Worm (Caenorhabditis elegans) whole organism, L1 larva: ENCODE results near the gene tbx-37.

Source experiments
- C16A3.4 ChIP-seq: fragments of 150-350 bp; optimal IDR thresholded peaks from 2 replicates; lab custom pipeline; 2014; ENCODE audit warnings: missing biosample characterization, missing genetic modification characterization
- C34B4.2 ChIP-seq: sonication (generic microtip); optimal IDR thresholded peaks from 2 replicates; lab custom pipeline; 2017; ENCODE audit warnings: mild to moderate bottlenecking, missing genetic modification characterization, missing compliant biosample characterization
- F16B12.6 ChIP-seq: fragments of 150-350 bp; optimal IDR thresholded peaks from 2 replicates; lab custom pipeline; 2014; ENCODE audit warnings: missing biosample characterization, missing genetic modification characterization
- Y116A8C.19 ChIP-seq: sonication (generic microtip); optimal IDR thresholded peaks from 2 replicates; lab custom pipeline; 2016; ENCODE audit warnings: missing compliant biosample characterization, missing genetic modification characterization, borderline replicate concordance
- aha-1 ChIP-seq: fragments of 150-350 bp; optimal IDR thresholded peaks from 2 replicates; lab custom pipeline; 2014; ENCODE audit warnings: missing biosample characterization, missing genetic modification characterization
- ama-1 ChIP-seq: fragments of 150-350 bp; optimal IDR thresholded peaks from 2 replicates; lab custom pipeline; 2014
- blmp-1 ChIP-seq: fragments of 150-350 bp; optimal IDR thresholded peaks from 2 replicates; lab custom pipeline; 2014; ENCODE audit warnings: missing biosample characterization, missing genetic modification characterization
- ceh-82 ChIP-seq, 3 experiments: fragments of 150-350 bp in 1 of 3; sonication (generic microtip) in 2 of 3; optimal IDR thresholded peaks; 2 replicates each; lab custom pipeline; 2014 to 2017; ENCODE audit warnings: missing biosample characterization in 3 of 3, missing genetic modification characterization in 3 of 3
- ces-1 ChIP-seq: fragments of 150-350 bp; optimal IDR thresholded peaks from 2 replicates; lab custom pipeline; 2014; ENCODE audit warnings: missing biosample characterization, missing genetic modification reagents, missing genetic modification characterization
- dpl-1 ChIP-seq, 3 experiments: fragments of 150-350 bp in 2 of 3; sonication (generic microtip) in 1 of 3; optimal IDR thresholded peaks; 2 replicates each; lab custom pipeline; 2014 to 2017; ENCODE audit warnings: missing biosample characterization in 3 of 3, missing genetic modification characterization in 3 of 3, missing genetic modification reagents in 3 of 3
- dsc-1 ChIP-seq: sonication (generic microtip); optimal IDR thresholded peaks from 2 replicates; lab custom pipeline; 2016; ENCODE audit warnings: mild to moderate bottlenecking, missing genetic modification characterization, missing compliant biosample characterization
- efl-1 ChIP-seq, 4 experiments: fragments of 150-350 bp; optimal IDR thresholded peaks in 3 of 4; peaks in 1 of 4; 1 replicate in 1 of 4; 2 replicates in 3 of 4; lab custom pipeline; 2014; ENCODE audit warnings: missing biosample characterization in 2 of 4, missing genetic modification characterization in 2 of 4, missing genetic modification reagents in 2 of 4
- efl-3 ChIP-seq: fragments of 200-800 bp; sonication (Bioruptor generic); optimal IDR thresholded peaks from 2 replicates; lab custom pipeline; 2018; ENCODE audit warnings: mild to moderate bottlenecking, missing genetic modification characterization, missing compliant biosample characterization
- egl-13 ChIP-seq: sonication (generic microtip); optimal IDR thresholded peaks from 2 replicates; lab custom pipeline; 2016; ENCODE audit warnings: missing genotype, missing genetic modification reagents, missing genetic modification characterization, missing compliant biosample characterization
- elt-3 ChIP-seq, 6 experiments: fragments of 150-350 bp in 1 of 6; sonication (generic microtip); optimal IDR thresholded peaks; 2 replicates each; lab custom pipeline; 2017 to 2018; ENCODE audit warnings: missing biosample characterization in 6 of 6, missing genetic modification characterization in 6 of 6, inconsistent platforms in 1 of 6
- ets-5 ChIP-seq: fragments of 200-800 bp; sonication (Bioruptor generic); IDR thresholded peaks from 2 replicates; pipeline ENCODE4 v1.3.6; 2022; ENCODE audit warnings: missing genetic modification characterization, missing compliant biosample characterization
- fkh-4 ChIP-seq: sonication (generic microtip); optimal IDR thresholded peaks from 2 replicates; lab custom pipeline; 2016; ENCODE audit warnings: missing compliant biosample characterization, missing genetic modification characterization, borderline replicate concordance
- fkh-8 ChIP-seq: sonication (generic microtip); optimal IDR thresholded peaks from 2 replicates; lab custom pipeline; 2016; ENCODE audit warnings: mild to moderate bottlenecking, missing genetic modification characterization, missing compliant biosample characterization
- jun-1 ChIP-seq: fragments of 150-350 bp; optimal IDR thresholded peaks from 2 replicates; lab custom pipeline; 2014; ENCODE audit warnings: missing biosample characterization, missing genetic modification reagents, missing genetic modification characterization
- lin-14 ChIP-seq: fragments of 200-800 bp; sonication (Bioruptor generic); optimal IDR thresholded peaks from 2 replicates; lab custom pipeline; 2018; ENCODE audit warnings: mild to moderate bottlenecking, missing genetic modification characterization, moderate library complexity, missing compliant biosample characterization
- lin-15B ChIP-seq: fragments of 150-350 bp; sonication (generic microtip); optimal IDR thresholded peaks from 3 replicates; lab custom pipeline; 2014; ENCODE audit warnings: missing biosample characterization, missing genetic modification characterization
- lin-35 ChIP-seq, 2 experiments: fragments of 150-350 bp; optimal IDR thresholded peaks; 2 replicates each; lab custom pipeline; 2014; ENCODE audit warnings: missing biosample characterization in 2 of 2, missing genetic modification characterization in 2 of 2, missing genetic modification reagents in 2 of 2
- lir-3 ChIP-seq: sonication (generic microtip); optimal IDR thresholded peaks from 2 replicates; lab custom pipeline; 2016; ENCODE audit warnings: mild to moderate bottlenecking, missing genetic modification characterization, moderate library complexity, missing compliant biosample characterization; ENCODE audit not compliant: poor library complexity
- lsy-2 ChIP-seq, 2 experiments: fragments of 150-350 bp; optimal IDR thresholded peaks; 2 replicates each; lab custom pipeline; 2014; ENCODE audit warnings: missing biosample characterization in 2 of 2, missing genetic modification characterization in 2 of 2
- mdl-1 ChIP-seq, 2 experiments: fragments of 150-350 bp; optimal IDR thresholded peaks; 2 replicates each; lab custom pipeline; 2014 to 2017; ENCODE audit warnings: missing biosample characterization in 2 of 2, missing genetic modification characterization in 2 of 2, inconsistent platforms in 1 of 2
- mep-1 ChIP-seq: fragments of 150-350 bp; optimal IDR thresholded peaks from 2 replicates; lab custom pipeline; 2014; ENCODE audit warnings: missing biosample characterization, missing genetic modification characterization
- nhr-12 ChIP-seq: sonication (generic microtip); optimal IDR thresholded peaks from 2 replicates; lab custom pipeline; 2017; ENCODE audit warnings: missing biosample characterization, missing genetic modification characterization
- nhr-19 ChIP-seq: fragments of 200-800 bp; sonication (Bioruptor generic); conservative IDR thresholded peaks from 2 replicates; pipeline ENCODE4 v1.3.6; 2022; ENCODE audit warnings: missing genetic modification characterization, missing compliant biosample characterization
- nhr-20 ChIP-seq: sonication (generic microtip); optimal IDR thresholded peaks from 2 replicates; lab custom pipeline; 2016; ENCODE audit warnings: mild to moderate bottlenecking, missing genetic modification characterization, missing compliant biosample characterization
- nhr-47 ChIP-seq: sonication (generic microtip); optimal IDR thresholded peaks from 2 replicates; lab custom pipeline; 2016; ENCODE audit warnings: mild to moderate bottlenecking, missing genetic modification characterization, moderate library complexity, missing compliant biosample characterization
- nhr-71 ChIP-seq: sonication (generic microtip); optimal IDR thresholded peaks from 2 replicates; lab custom pipeline; 2016; ENCODE audit warnings: mild to moderate bottlenecking, missing genetic modification characterization, moderate library complexity, missing compliant biosample characterization
- nhr-85 ChIP-seq: sonication (generic microtip); peaks from one replicate; lab custom pipeline; 2016; ENCODE audit warnings: missing genetic modification characterization, inconsistent platforms, missing compliant biosample characterization
- nhr-90 ChIP-seq: sonication (generic microtip); optimal IDR thresholded peaks from 2 replicates; lab custom pipeline; 2016; ENCODE audit warnings: mild to moderate bottlenecking, missing genetic modification characterization, missing compliant biosample characterization; ENCODE audit not compliant: poor library complexity
- pax-3 ChIP-seq: fragments of 200-800 bp; sonication (Bioruptor generic); optimal IDR thresholded peaks from 2 replicates; lab custom pipeline; 2018; ENCODE audit warnings: mild to moderate bottlenecking, missing genetic modification characterization, moderate library complexity, missing compliant biosample characterization
- rnt-1 ChIP-seq: sonication (generic microtip); optimal IDR thresholded peaks from 2 replicates; lab custom pipeline; 2016; ENCODE audit warnings: mild to moderate bottlenecking, missing genetic modification characterization, moderate library complexity, missing compliant biosample characterization
- skn-1 ChIP-seq: fragments of 150-350 bp; optimal IDR thresholded peaks from 2 replicates; lab custom pipeline; 2014; ENCODE audit warnings: missing biosample characterization, missing genetic modification characterization
- snpc-4 ChIP-seq: fragments of 150-350 bp; optimal IDR thresholded peaks from 2 replicates; lab custom pipeline; 2014; ENCODE audit warnings: missing biosample characterization, missing genetic modification characterization
- snu-23 ChIP-seq: sonication (generic microtip); optimal IDR thresholded peaks from 2 replicates; lab custom pipeline; 2016; ENCODE audit warnings: missing genetic modification characterization, missing compliant biosample characterization
- swsn-7 ChIP-seq: sonication (generic microtip); optimal IDR thresholded peaks from 2 replicates; lab custom pipeline; 2016; ENCODE audit warnings: missing genetic modification characterization, missing compliant biosample characterization
- tbx-2 ChIP-seq: sonication (generic microtip); optimal IDR thresholded peaks from 2 replicates; lab custom pipeline; 2016; ENCODE audit warnings: missing genetic modification characterization, missing compliant biosample characterization
- unc-130 ChIP-seq: fragments of 150-350 bp; optimal IDR thresholded peaks from 2 replicates; lab custom pipeline; 2017; ENCODE audit warnings: missing biosample characterization, missing genetic modification characterization, inconsistent platforms
- unc-62 ChIP-seq: fragments of 150-350 bp; optimal IDR thresholded peaks from 2 replicates; lab custom pipeline; 2014; ENCODE audit warnings: missing biosample characterization, missing genetic modification reagents, missing genetic modification characterization
- unc-86 ChIP-seq: sonication (generic microtip); optimal IDR thresholded peaks from 2 replicates; lab custom pipeline; 2016; ENCODE audit warnings: missing genetic modification characterization, missing compliant biosample characterization
- unc-98 ChIP-seq: fragments of 200-800 bp; sonication (Bioruptor generic); IDR thresholded peaks from 2 replicates; pipeline ENCODE4 v1.3.6; 2022; ENCODE audit warnings: missing genetic modification characterization, missing compliant biosample characterization
- xbp-1 ChIP-seq: sonication (generic microtip); optimal IDR thresholded peaks from 2 replicates; lab custom pipeline; 2016; ENCODE audit warnings: missing genetic modification characterization, missing compliant biosample characterization
- zag-1 ChIP-seq: fragments of 150-350 bp; optimal IDR thresholded peaks from 2 replicates; lab custom pipeline; 2014; ENCODE audit warnings: missing biosample characterization, missing genetic modification characterization
- zip-4 ChIP-seq: fragments of 200-800 bp; sonication (Bioruptor generic); optimal IDR thresholded peaks from 2 replicates; lab custom pipeline; 2018; ENCODE audit warnings: mild to moderate bottlenecking, missing genetic modification characterization, moderate library complexity, missing compliant biosample characterization
- ztf-11 ChIP-seq, 2 experiments: sonication (generic microtip); optimal IDR thresholded peaks; 2 replicates each; lab custom pipeline; 2016 to 2017; ENCODE audit warnings: missing genetic modification characterization in 2 of 2, missing biosample characterization in 1 of 2, missing compliant biosample characterization in 1 of 2

The tbx-37 gene

DNA sequence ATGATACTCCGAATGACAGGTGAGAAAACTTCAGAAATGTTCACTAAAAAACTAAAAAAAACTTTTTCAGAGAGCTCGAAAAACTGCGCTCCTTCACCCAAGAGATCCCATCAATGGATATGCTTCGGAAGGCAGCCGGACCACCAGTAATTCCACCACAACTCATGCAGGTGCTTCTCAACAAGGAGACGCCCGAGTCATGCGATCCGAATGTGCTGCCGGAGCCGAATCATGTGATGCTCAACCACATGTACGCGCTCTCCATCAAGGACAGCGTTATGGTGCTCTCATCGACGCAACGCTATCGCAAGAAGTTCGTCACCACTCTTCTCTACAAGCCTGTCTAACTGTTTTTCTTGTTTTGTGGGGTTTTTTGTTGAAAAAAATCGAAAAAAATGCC is 10.8 kb upstream of the tbx-37 start:
- TF ChIP-seq efl-1 (optimal IDR thresholded peaks at IDR 0.05; lab: Kevin White, UChicago) (no peak), efl-1 (GFP tag; optimal IDR thresholded peaks at IDR 0.05 in 1 of 2; lab: Kevin White, UChicago) (peak in 1 of 2 experiments; percentile 81), zip-4 (GFP tag; lab: Kevin White, UChicago) (no peak), ets-5 (0 out of 2 replicates have a peak, but pooled peaks have one; percentile 55), nhr-85 (tag; lab: Kevin White, UChicago) (peak; percentile 37)

DNA sequence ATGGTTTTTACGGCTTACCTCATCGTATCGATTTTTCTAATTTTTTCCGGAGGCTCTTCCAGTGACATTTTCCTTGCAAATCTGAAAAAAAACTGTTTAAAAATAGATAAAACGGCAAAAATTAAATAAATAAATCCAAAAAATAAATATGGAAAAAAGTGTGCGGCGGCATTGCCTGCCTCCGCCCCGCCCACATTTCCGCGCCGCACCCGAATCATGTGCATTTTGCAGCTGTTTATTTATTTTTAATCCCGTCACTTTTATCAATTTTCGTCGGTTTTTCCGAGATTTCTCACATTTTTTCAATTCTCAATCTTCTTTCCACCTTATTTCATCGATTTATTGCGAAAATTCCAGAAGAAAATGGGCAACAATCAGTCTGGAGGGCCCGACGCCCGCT is 9.9 kb upstream of the tbx-37 start, which contains the start of the genes Y47D3A.14 and aakb-2:
Gene Y47D3A.14 (minus strand): TSS at position 81 of the 400 bp plus-strand sequence.
Gene aakb-2 (plus strand): TSS at position 356 of the 400 bp plus-strand sequence.
- TF ChIP-seq C34B4.2 (tag; lab: Kevin White, UChicago) (no peak), F16B12.6 (tag; lab: Kevin White, UChicago) (peak; percentile 23), nhr-12 (tag; lab: Kevin White, UChicago) (no peak), swsn-7 (tag; lab: Kevin White, UChicago) (peak; percentile 62), unc-62 (GFP tag; lab: Kevin White, UChicago) (no peak), zag-1 (no peak), dsc-1 (tag; lab: Kevin White, UChicago) (peak; percentile 28), fkh-8 (tag; lab: Kevin White, UChicago) (peak; percentile 52), nhr-47 (peak; percentile 53), dpl-1 (GFP tag; optimal IDR thresholded peaks at IDR 0.05; lab: Kevin White, UChicago) (peak; percentile 16 to 65 (median 39)), lir-3 (tag; lab: Kevin White, UChicago) (no peak), snpc-4 (tag; lab: Kevin White, UChicago) (peak; percentile 6), tbx-2 (peak; percentile 52), nhr-90 (peak; percentile 38), mdl-1 (tag; optimal IDR thresholded peaks at IDR 0.05; lab: Kevin White, UChicago) (peak in 1 of 2 experiments; percentile 72), unc-86 (tag; lab: Kevin White, UChicago) (peak; percentile 5), nhr-19 (GFP tag; lab: Robert Waterston, UW) (peak; percentile 50), ztf-11 (tag; optimal IDR thresholded peaks at IDR 0.05; lab: Kevin White, UChicago) (no peak), xbp-1 (tag; lab: Kevin White, UChicago) (peak; percentile 55), ceh-82 (tag; optimal IDR thresholded peaks at IDR 0.05; lab: Kevin White, UChicago) (peak; percentile 14 to 56 (median 33)), lin-15B (tag; lab: Kevin White, UChicago) (no peak), ama-1 (lab: Kevin White, UChicago) (no peak), pax-3 (tag; lab: Kevin White, UChicago) (no peak), blmp-1 (peak; percentile 35), ces-1 (GFP tag; lab: Kevin White, UChicago) (no peak), mep-1 (tag; lab: Kevin White, UChicago) (peak; percentile 60), unc-130 (tag; lab: Kevin White, UChicago) (peak; percentile 87), skn-1 (tag; lab: Kevin White, UChicago) (peak; percentile 66), fkh-4 (tag; lab: Kevin White, UChicago) (no peak), aha-1 (tag; lab: Kevin White, UChicago) (no peak), jun-1 (no peak), nhr-71 (no peak), nhr-20 (peak; percentile 60), elt-3 (tag; optimal IDR thresholded peaks at IDR 0.05; lab: Kevin White, UChicago) (peak in 1 of 6 experiments; percentile 24), rnt-1 (tag; lab: Kevin White, UChicago) (peak; percentile 42), lsy-2 (tag; optimal IDR thresholded peaks at IDR 0.05; lab: Kevin White, UChicago) (peak; percentile 63 to 66), unc-98 (no peak), efl-3 (GFP tag; lab: Kevin White, UChicago) (no peak), snu-23 (peak; percentile 77), lin-14 (peak; percentile 64), C16A3.4 (tag; lab: Kevin White, UChicago) (peak; percentile 62), efl-1 (optimal IDR thresholded peaks at IDR 0.05; lab: Kevin White, UChicago) (peak; percentile 19 to 49), efl-1 (GFP tag; optimal IDR thresholded peaks at IDR 0.05 in 1 of 2; lab: Kevin White, UChicago) (peak in 1 of 2 experiments; percentile 60), egl-13 (no peak), nhr-85 (tag; lab: Kevin White, UChicago) (peak; percentile 71), lin-35 (GFP tag; optimal IDR thresholded peaks at IDR 0.05; lab: Kevin White, UChicago) (peak; percentile 38 to 55), Y116A8C.19 (tag; lab: Kevin White, UChicago) (no peak)
